Worm (Caenorhabditis elegans) whole organism, late embryonic: ENCODE results near the gene ugt-13.

Experiments
- F13H6.1 ChIP-seq: sonication (generic microtip); optimal IDR thresholded peaks from 2 replicates; lab custom pipeline; 2016; ENCODE audit warnings: missing genetic modification characterization, missing compliant biosample characterization
- K02D7.2 ChIP-seq: sonication (generic microtip); optimal IDR thresholded peaks from 2 replicates; lab custom pipeline; 2017; ENCODE audit warnings: mild to moderate bottlenecking, missing genetic modification characterization, missing compliant biosample characterization
- K09A11.1 ChIP-seq: sonication (generic microtip); optimal IDR thresholded peaks from 2 replicates; lab custom pipeline; 2017; ENCODE audit warnings: antibody characterized with exemption, mild to moderate bottlenecking, missing genetic modification characterization, missing compliant biosample characterization; ENCODE audit not compliant: insufficient read depth
- T23F11.4 ChIP-seq: fragments of 200-800 bp; sonication (Bioruptor generic); optimal IDR thresholded peaks from 2 replicates; lab custom pipeline; 2018; ENCODE audit warnings: mild to moderate bottlenecking, missing genetic modification characterization, missing compliant biosample characterization
- Y22D7AL.16 ChIP-seq: sonication (generic microtip); optimal IDR thresholded peaks from 2 replicates; lab custom pipeline; 2016; ENCODE audit warnings: missing genetic modification characterization, missing compliant biosample characterization
- ama-1 ChIP-seq: fragments of 150-350 bp; optimal IDR thresholded peaks from 2 replicates; lab custom pipeline; 2014
- ceh-14 ChIP-seq: sonication (generic microtip); optimal IDR thresholded peaks from 2 replicates; lab custom pipeline; 2016; ENCODE audit warnings: missing genotype, missing genetic modification characterization, missing compliant biosample characterization
- ceh-18 ChIP-seq: sonication (generic microtip); optimal IDR thresholded peaks from 2 replicates; lab custom pipeline; 2016; ENCODE audit warnings: missing genetic modification characterization, missing compliant biosample characterization
- ceh-19 ChIP-seq: fragments of 200-800 bp; sonication (Bioruptor generic); optimal IDR thresholded peaks from 2 replicates; lab custom pipeline; 2018; ENCODE audit warnings: mild to moderate bottlenecking, missing genetic modification characterization, missing compliant biosample characterization
- ceh-31 ChIP-seq: sonication (generic microtip); optimal IDR thresholded peaks from 2 replicates; lab custom pipeline; 2016; ENCODE audit warnings: missing genetic modification characterization, missing compliant biosample characterization
- ceh-45 ChIP-seq: fragments of 200-800 bp; sonication (Bioruptor generic); IDR thresholded peaks from 2 replicates; pipeline ENCODE4 v1.3.6; 2022; ENCODE audit warnings: missing genetic modification reagents, missing genetic modification characterization, missing compliant biosample characterization
- ceh-6 ChIP-seq: fragments of 200-800 bp; sonication (Bioruptor generic); optimal IDR thresholded peaks from 2 replicates; lab custom pipeline; 2018; ENCODE audit warnings: mild to moderate bottlenecking, missing genetic modification characterization, missing compliant biosample characterization
- ceh-9 ChIP-seq: sonication (generic microtip); optimal IDR thresholded peaks from 2 replicates; lab custom pipeline; 2016; ENCODE audit warnings: mild to moderate bottlenecking, missing genetic modification characterization, inconsistent platforms, missing compliant biosample characterization
- che-1 ChIP-seq: sonication (generic microtip); optimal IDR thresholded peaks from 2 replicates; lab custom pipeline; 2016; ENCODE audit warnings: mild to moderate bottlenecking, missing genetic modification characterization, missing compliant biosample characterization
- dmd-4 ChIP-seq: sonication (generic microtip); optimal IDR thresholded peaks from 2 replicates; lab custom pipeline; 2016; ENCODE audit warnings: borderline replicate concordance, missing genetic modification characterization, missing compliant biosample characterization
- elt-2 ChIP-seq: sonication (generic microtip); optimal IDR thresholded peaks from 2 replicates; lab custom pipeline; 2016; ENCODE audit warnings: missing genetic modification reagents, missing genetic modification characterization, missing compliant biosample characterization
- ets-4 ChIP-seq: sonication (generic microtip); optimal IDR thresholded peaks from 2 replicates; lab custom pipeline; 2016; ENCODE audit warnings: missing genetic modification characterization, missing compliant biosample characterization
- eyg-1 ChIP-seq: sonication (generic microtip); optimal IDR thresholded peaks from 2 replicates; lab custom pipeline; 2016; ENCODE audit warnings: missing genotype, missing genetic modification characterization, missing compliant biosample characterization
- fkh-10 ChIP-seq: fragments of 150-350 bp; optimal IDR thresholded peaks from 2 replicates; lab custom pipeline; 2014; ENCODE audit warnings: missing biosample characterization, missing genetic modification reagents, missing genetic modification characterization
- gmeb-2 ChIP-seq: sonication (generic microtip); optimal IDR thresholded peaks from 2 replicates; lab custom pipeline; 2016; ENCODE audit warnings: missing genetic modification characterization, inconsistent platforms, missing compliant biosample characterization
- hlh-6 ChIP-seq: sonication (generic microtip); optimal IDR thresholded peaks from 2 replicates; lab custom pipeline; 2016; ENCODE audit warnings: missing genotype, missing genetic modification characterization, missing compliant biosample characterization
- lim-6 ChIP-seq: sonication (generic microtip); optimal IDR thresholded peaks from 2 replicates; lab custom pipeline; 2016; ENCODE audit warnings: missing genetic modification characterization, missing compliant biosample characterization
- nfya-1 ChIP-seq: sonication (generic microtip); optimal IDR thresholded peaks from 2 replicates; lab custom pipeline; 2017; ENCODE audit warnings: missing genetic modification characterization, mild to moderate bottlenecking, missing compliant biosample characterization, antibody characterized with exemption, moderate library complexity
- nhr-11 ChIP-seq: fragments of 150-350 bp; optimal IDR thresholded peaks from 2 replicates; lab custom pipeline; 2014; ENCODE audit warnings: missing biosample characterization, missing genetic modification characterization
- nhr-232 ChIP-seq: sonication (generic microtip); optimal IDR thresholded peaks from 2 replicates; lab custom pipeline; 2016; ENCODE audit warnings: missing genetic modification characterization, missing compliant biosample characterization
- npax-4 ChIP-seq: sonication (generic microtip); optimal IDR thresholded peaks from 2 replicates; lab custom pipeline; 2016; ENCODE audit warnings: missing genetic modification characterization, missing compliant biosample characterization
- odd-2 ChIP-seq: sonication (generic microtip); optimal IDR thresholded peaks from 2 replicates; lab custom pipeline; 2017; ENCODE audit warnings: antibody characterized with exemption, mild to moderate bottlenecking, missing genetic modification characterization, missing compliant biosample characterization
- pag-3 ChIP-seq: sonication (generic microtip); optimal IDR thresholded peaks from 2 replicates; lab custom pipeline; 2016; ENCODE audit warnings: missing compliant biosample characterization, missing genetic modification characterization, borderline replicate concordance
- pat-9 ChIP-seq: fragments of 200-800 bp; sonication (Bioruptor generic); optimal IDR thresholded peaks from 2 replicates; lab custom pipeline; 2018; ENCODE audit warnings: mild to moderate bottlenecking, missing genetic modification characterization, moderate library complexity, missing compliant biosample characterization
- pha-2 ChIP-seq: sonication (generic microtip); optimal IDR thresholded peaks from 2 replicates; lab custom pipeline; 2017; ENCODE audit warnings: mild to moderate bottlenecking, missing genetic modification characterization, missing compliant biosample characterization
- pha-4 ChIP-seq: fragments of 150-350 bp; optimal IDR thresholded peaks from 2 replicates; lab custom pipeline; 2018; ENCODE audit warnings: missing biosample characterization, missing genetic modification reagents, missing genetic modification characterization
- pqm-1 ChIP-seq: sonication (generic microtip); optimal IDR thresholded peaks from 2 replicates; lab custom pipeline; 2016; ENCODE audit warnings: missing genetic modification characterization, missing compliant biosample characterization
- pros-1 ChIP-seq: fragments of 150-350 bp; optimal IDR thresholded peaks from 2 replicates; lab custom pipeline; 2014; ENCODE audit warnings: missing biosample characterization, missing genetic modification reagents, missing genetic modification characterization
- ref-2 ChIP-seq: sonication (generic microtip); optimal IDR thresholded peaks from 2 replicates; lab custom pipeline; 2016; ENCODE audit warnings: missing genetic modification characterization, missing compliant biosample characterization
- rnt-1 ChIP-seq: sonication (generic microtip); optimal IDR thresholded peaks from 2 replicates; lab custom pipeline; 2016; ENCODE audit warnings: missing genetic modification characterization, missing compliant biosample characterization
- sox-4 ChIP-seq: sonication (generic microtip); optimal IDR thresholded peaks from 2 replicates; lab custom pipeline; 2017; ENCODE audit warnings: mild to moderate bottlenecking, missing genetic modification characterization, inconsistent platforms, missing compliant biosample characterization
- tbx-2 ChIP-seq: sonication (generic microtip); optimal IDR thresholded peaks from 2 replicates; lab custom pipeline; 2016; ENCODE audit warnings: missing genetic modification characterization, missing compliant biosample characterization
- ttx-3 ChIP-seq: sonication (generic microtip); optimal IDR thresholded peaks from 2 replicates; lab custom pipeline; 2016; ENCODE audit warnings: missing genetic modification reagents, missing genetic modification characterization, missing compliant biosample characterization
- unc-42 ChIP-seq: sonication (generic microtip); optimal IDR thresholded peaks from 2 replicates; lab custom pipeline; 2016; ENCODE audit warnings: missing genotype, missing genetic modification characterization, missing compliant biosample characterization
- unc-55 ChIP-seq: sonication (generic microtip); optimal IDR thresholded peaks from 2 replicates; lab custom pipeline; 2017; ENCODE audit warnings: missing biosample characterization, missing genetic modification reagents, missing genetic modification characterization
- ztf-16 ChIP-seq: sonication (generic microtip); optimal IDR thresholded peaks from 2 replicates; lab custom pipeline; 2017; ENCODE audit warnings: missing genetic modification characterization, missing compliant biosample characterization

Gene ugt-13

DNA sequence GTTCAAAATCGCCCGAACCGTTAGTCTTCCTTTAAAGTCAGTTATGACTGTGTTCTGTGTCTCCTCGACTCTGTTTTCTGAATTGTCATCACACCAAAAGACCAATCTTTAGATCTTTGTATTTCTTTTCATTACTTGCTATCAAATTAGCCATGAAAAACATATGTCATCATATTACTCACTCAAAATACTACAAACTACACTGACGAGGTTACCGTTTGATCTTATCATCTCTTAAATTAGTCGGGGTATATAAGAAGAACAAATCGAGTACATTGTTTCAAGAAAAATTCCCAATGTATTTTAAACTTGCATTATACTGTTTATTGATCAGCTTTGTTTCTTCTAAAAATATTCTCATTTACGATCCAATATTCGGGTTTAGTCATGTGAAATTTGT lies at the start of gene ugt-13:
Gene ugt-13 (plus strand): TSS at position 294 of the 400 bp plus-strand sequence.
- TF ChIP-seq fkh-10 (GFP tag; lab: Kevin White, UChicago) (no peak), ceh-6 (GFP tag; lab: Kevin White, UChicago) (no peak), ceh-9 (tag; lab: Kevin White, UChicago) (no peak)
- TF ChIP-seq, all 69 proteins: peak for 0

DNA sequence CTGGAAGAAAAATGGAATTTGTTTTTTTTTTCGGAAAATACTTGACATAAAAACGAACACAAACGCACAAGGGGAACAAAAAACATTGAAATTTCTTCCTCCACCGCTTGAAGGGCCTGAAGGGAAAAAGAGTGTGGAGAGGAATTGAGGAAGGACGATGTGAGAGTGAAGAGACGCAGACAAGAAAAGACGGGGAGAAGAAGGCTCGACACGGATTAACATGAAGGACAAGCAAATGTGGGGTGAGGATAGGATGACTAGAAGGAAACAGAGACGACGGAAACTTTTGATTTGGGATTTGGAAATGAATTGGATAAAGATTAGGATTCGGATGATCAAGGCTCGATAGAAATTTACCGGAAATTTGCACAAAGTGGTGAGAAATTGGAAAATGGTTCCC lies 48.2 kb upstream of the ugt-13 start:
- TF ChIP-seq sox-4 (tag; lab: Kevin White, UChicago) (no peak), ceh-45 (no peak), che-1 (no peak), Y22D7AL.16 (tag; lab: Kevin White, UChicago) (no peak), ceh-31 (tag; lab: Kevin White, UChicago) (peak; percentile 34), ama-1 (lab: Kevin White, UChicago) (no peak), ceh-14 (tag; lab: Kevin White, UChicago) (no peak), nhr-232 (tag; lab: Kevin White, UChicago) (no peak), nhr-11 (tag; lab: Kevin White, UChicago) (no peak), tbx-2 (tag; lab: Kevin White, UChicago) (peak; percentile 21), T23F11.4 (GFP tag; lab: Kevin White, UChicago) (no peak), npax-4 (tag; lab: Kevin White, UChicago) (no peak), pros-1 (tag; lab: Kevin White, UChicago) (no peak), K09A11.1 (tag; lab: Kevin White, UChicago) (no peak), pha-2 (tag; lab: Kevin White, UChicago) (no peak), pqm-1 (tag; lab: Kevin White, UChicago) (no peak), ceh-6 (GFP tag; lab: Kevin White, UChicago) (no peak), eyg-1 (no peak), odd-2 (tag; lab: Kevin White, UChicago) (no peak), ets-4 (tag; lab: Kevin White, UChicago) (no peak), ztf-16 (tag; lab: Kevin White, UChicago) (no peak), ttx-3 (no peak), ceh-18 (tag; lab: Kevin White, UChicago) (peak; percentile 25), nfya-1 (peak; percentile 43), unc-42 (tag; lab: Kevin White, UChicago) (peak; percentile 37), pag-3 (tag; lab: Kevin White, UChicago) (no peak), dmd-4 (tag; lab: Kevin White, UChicago) (no peak), gmeb-2 (no peak), hlh-6 (tag; lab: Kevin White, UChicago) (peak; percentile 28), unc-55 (GFP tag; lab: Kevin White, UChicago) (peak; percentile 39), elt-2 (tag; lab: Kevin White, UChicago) (no peak), ceh-19 (no peak), ref-2 (tag; lab: Kevin White, UChicago) (peak; percentile 12), pha-4 (no peak), rnt-1 (tag; lab: Kevin White, UChicago) (no peak)

DNA sequence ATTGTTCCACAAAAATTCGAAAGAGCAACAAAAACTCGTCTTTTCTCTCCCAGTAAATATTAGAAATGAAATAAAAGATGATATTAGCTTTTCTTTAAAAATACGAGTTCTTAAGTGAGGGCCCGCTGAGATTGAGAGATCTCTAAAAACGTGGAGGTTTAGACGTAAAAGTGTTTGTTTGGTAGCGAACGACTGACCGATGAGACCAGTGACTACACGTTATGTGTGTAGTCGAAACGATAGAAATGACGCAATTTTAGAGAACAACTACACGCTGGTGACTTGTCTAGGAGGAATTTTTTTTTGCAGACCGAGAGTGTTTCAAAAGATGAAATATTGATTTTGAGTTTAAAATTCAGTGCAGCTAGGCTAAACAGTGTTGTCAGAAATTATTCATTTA lies 45.9 kb upstream of the ugt-13 start, which contains the start of gene C37H5.13:
Gene C37H5.13 (minus strand): TSS at position 229 of the 400 bp plus-strand sequence.
- no peak for TF ChIP-seq pat-9 (tag; lab: Kevin White, UChicago)
- TF ChIP-seq unc-55 (GFP tag; lab: Kevin White, UChicago), result peak; percentile 16
- TF ChIP-seq, all 69 proteins: peak for 1

DNA sequence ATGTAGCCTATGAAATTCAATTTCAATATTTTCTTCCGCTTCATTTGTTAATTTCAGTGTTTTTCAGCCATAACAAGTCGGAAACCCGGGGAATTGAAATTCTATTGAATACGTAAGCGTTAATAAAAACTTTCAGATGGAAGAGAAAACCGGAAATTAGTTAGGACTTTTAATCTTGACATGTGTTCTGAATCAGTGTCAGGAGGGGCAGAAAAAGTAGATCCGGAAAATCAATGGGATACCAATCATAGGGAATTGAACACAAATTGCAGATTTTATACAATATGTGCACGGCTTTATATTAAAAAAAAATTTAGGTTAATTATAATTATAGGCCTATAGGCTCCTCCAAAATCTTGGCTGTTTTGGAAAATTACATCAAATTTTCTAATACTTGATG lies 44.4 kb upstream of the ugt-13 start:
- TF ChIP-seq lim-6 (tag; lab: Kevin White, UChicago), result no peak
- TF ChIP-seq K02D7.2, result no peak
- no peak for TF ChIP-seq gmeb-2
- no peak for TF ChIP-seq F13H6.1
- TF ChIP-seq rnt-1 (tag; lab: Kevin White, UChicago), result no peak
- TF ChIP-seq elt-2 (tag; lab: Kevin White, UChicago), result no peak
- no peak for TF ChIP-seq ceh-45
- no peak for TF ChIP-seq ceh-19
- TF ChIP-seq ceh-9 (tag; lab: Kevin White, UChicago), result no peak
- no peak for TF ChIP-seq pha-4
- TF ChIP-seq, all 69 proteins: peak for 0
